Worm (Caenorhabditis elegans) whole organism, L3 larva: ENCODE measurements around the gene nas-15.

Experiments used
- elt-3 ChIP-seq, 3 experiments: fragments of 150-350 bp in 1 of 3; sonication (generic microtip) in 2 of 3; optimal IDR thresholded peaks; 2 replicates in 2 of 3; 4 replicates in 1 of 3; lab custom pipeline; 2014 to 2017; ENCODE audit warnings: missing biosample characterization in 3 of 3, missing genetic modification characterization in 3 of 3
- mdl-1 ChIP-seq: fragments of 150-350 bp; optimal IDR thresholded peaks from 2 replicates; lab custom pipeline; 2014; ENCODE audit warnings: missing biosample characterization, missing genetic modification characterization
- nhr-23 ChIP-seq: fragments of 150-350 bp; optimal IDR thresholded peaks from 2 replicates; lab custom pipeline; 2014; ENCODE audit warnings: missing biosample characterization, missing genetic modification reagents, missing genetic modification characterization
- nhr-76 ChIP-seq: fragments of 150-350 bp; sonication (generic microtip); optimal IDR thresholded peaks from 5 replicates; lab custom pipeline; 2014; ENCODE audit warnings: missing biosample characterization, missing genetic modification characterization

ce11 chrX:812264-812663, 34.7 kb downstream of the nas-15 start:
- TF ChIP-seq nhr-76 (no peak), mdl-1 (no peak), elt-3 (tag; optimal IDR thresholded peaks at IDR 0.05; lab: Kevin White, UChicago) (no peak), nhr-23 (no peak)
